Worm (Caenorhabditis elegans) whole organism, L3 larva: ENCODE data around the gene cyp-14A3.

Source experiments
- R02D3.7 ChIP-seq: fragments of 150-350 bp; optimal IDR thresholded peaks from 2 replicates; lab custom pipeline; 2014; ENCODE audit warnings: missing biosample characterization, missing genetic modification characterization
- elt-2 ChIP-seq: sonication (generic microtip); optimal IDR thresholded peaks from 2 replicates; lab custom pipeline; 2016; ENCODE audit warnings: missing genetic modification reagents, mild to moderate bottlenecking, missing genetic modification characterization, missing compliant biosample characterization
- nhr-12 ChIP-seq: fragments of 150-350 bp; optimal IDR thresholded peaks from 2 replicates; lab custom pipeline; 2014; ENCODE audit warnings: missing biosample characterization, missing genetic modification characterization
- nhr-25 ChIP-seq: sonication (generic microtip); optimal IDR thresholded peaks from 2 replicates; lab custom pipeline; 2017; ENCODE audit warnings: missing biosample characterization, missing genetic modification characterization
- nhr-28 ChIP-seq: fragments of 150-350 bp; optimal IDR thresholded peaks from 2 replicates; lab custom pipeline; 2014; ENCODE audit warnings: missing biosample characterization, missing genetic modification characterization
- snpc-4 ChIP-seq: fragments of 150-350 bp; optimal IDR thresholded peaks from 2 replicates; lab custom pipeline; 2014; ENCODE audit warnings: missing biosample characterization, missing genetic modification characterization

- TF ChIP-seq elt-2 (peak; percentile 79), nhr-28 (tag; lab: Kevin White, UChicago) (no peak), nhr-25 (tag; lab: Kevin White, UChicago) (peak; percentile 82), snpc-4 (tag; lab: Kevin White, UChicago) (peak; percentile 5), R02D3.7 (tag; lab: Kevin White, UChicago) (no peak), nhr-12 (tag; lab: Kevin White, UChicago) (no peak)
Observed at ce11 chrX:13250163-13250562, 23.8 kb downstream of the cyp-14A3 start.
